Fruit fly (Drosophila melanogaster) whole organism, embryonic: ENCODE measurements around the gene CG9518.

Source experiments
- Bgb ChIP-seq: fragments of 200-800 bp; sonication (Bioruptor generic); IDR thresholded peaks from 2 replicates; pipeline ENCODE4 v1.3.6; 2022; ENCODE audit warnings: missing biosample characterization, missing genetic modification characterization; ENCODE audit not compliant: partially characterized antibody
- CG10209 ChIP-seq: fragments of 200-800 bp; sonication (Bioruptor generic); optimal IDR thresholded peaks from 3 replicates; lab custom pipeline; 2017; ENCODE audit warnings: missing biosample characterization, mild to moderate bottlenecking, missing genetic modification characterization, missing genetic modification reagents
- CG10543 ChIP-seq: fragments of 200-800 bp; sonication (Bioruptor generic); optimal IDR thresholded peaks from 3 replicates; lab custom pipeline; 2017; ENCODE audit warnings: missing biosample characterization, mild to moderate bottlenecking, missing genetic modification characterization, moderate library complexity
- CG13894 ChIP-seq: fragments of 200-800 bp; sonication (Bioruptor generic); optimal IDR thresholded peaks from 3 replicates; lab custom pipeline; 2018; ENCODE audit warnings: missing biosample characterization, mild to moderate bottlenecking, missing genetic modification characterization, moderate library complexity
- CG14014 ChIP-seq: fragments of 200-800 bp; sonication (Bioruptor generic); IDR thresholded peaks from 2 replicates; pipeline ENCODE4 v1.3.6; 2022; ENCODE audit warnings: missing biosample characterization, missing genetic modification characterization
- CG1603 ChIP-seq: fragments of 200-800 bp; sonication (Bioruptor generic); optimal IDR thresholded peaks from 2 replicates; lab custom pipeline; 2019; ENCODE audit warnings: missing biosample characterization, mild to moderate bottlenecking, missing genetic modification characterization, moderate library complexity
- CG17385 ChIP-seq: fragments of 200-800 bp; sonication (Bioruptor generic); optimal IDR thresholded peaks from 3 replicates; lab custom pipeline; 2018; ENCODE audit warnings: missing biosample characterization, mild to moderate bottlenecking, missing genetic modification characterization
- CG17612 ChIP-seq: fragments of 200-800 bp; sonication (Bioruptor generic); IDR thresholded peaks from 2 replicates; pipeline ENCODE4 v1.3.6; 2022; ENCODE audit warnings: missing biosample characterization, missing genetic modification characterization
- CG2116 ChIP-seq: fragments of 200-800 bp; sonication (Bioruptor generic); optimal IDR thresholded peaks from 3 replicates; lab custom pipeline; 2018; ENCODE audit warnings: missing biosample characterization, mild to moderate bottlenecking, missing genetic modification characterization
- CG3281 ChIP-seq: fragments of 200-800 bp; sonication (Bioruptor generic); optimal IDR thresholded peaks from 3 replicates; lab custom pipeline; 2017; ENCODE audit warnings: missing biosample characterization, mild to moderate bottlenecking, missing genetic modification characterization
- CG3995 ChIP-seq: fragments of 200-800 bp; sonication (Bioruptor generic); optimal IDR thresholded peaks from 3 replicates; lab custom pipeline; 2016; ENCODE audit warnings: missing biosample characterization, missing genetic modification characterization
- CG42726 ChIP-seq: fragments of 200-800 bp; sonication (Bioruptor generic); IDR thresholded peaks from 2 replicates; pipeline ENCODE4 v1.3.6; 2022; ENCODE audit warnings: missing biosample characterization, missing genetic modification characterization; ENCODE audit not compliant: partially characterized antibody
- CG5180 ChIP-seq: fragments of 200-800 bp; sonication (Bioruptor generic); optimal IDR thresholded peaks from 3 replicates; lab custom pipeline; 2017; ENCODE audit warnings: missing biosample characterization, missing genetic modification characterization, mild to moderate bottlenecking, moderate library complexity, missing genetic modification reagents
- CG7987 ChIP-seq: fragments of 200-800 bp; sonication (Bioruptor generic); optimal IDR thresholded peaks from 2 replicates; lab custom pipeline; 2018; ENCODE audit warnings: missing biosample characterization, mild to moderate bottlenecking, missing genetic modification characterization, moderate library complexity
- CG9932 ChIP-seq: fragments of 200-800 bp; sonication (Bioruptor generic); IDR thresholded peaks from 2 replicates; pipeline ENCODE4 v1.3.6; 2022; ENCODE audit warnings: missing biosample characterization, missing genetic modification characterization
- CTCF ChIP-seq: fragments of 200-800 bp; sonication (Bioruptor generic); optimal IDR thresholded peaks from 2 replicates; lab custom pipeline; 2017; ENCODE audit warnings: missing biosample characterization, mild to moderate bottlenecking, missing genetic modification characterization, moderate library complexity
- Dfd ChIP-seq, 2 experiments: fragments of >200 bp; optimal IDR thresholded peaks; 2 replicates each; lab custom pipeline; 2017; ENCODE audit warnings: missing biosample characterization in 2 of 2, missing genetic modification characterization in 2 of 2
- Drgx ChIP-seq: fragments of 200-800 bp; sonication (Bioruptor generic); IDR thresholded peaks from 2 replicates; pipeline ENCODE4 v1.3.6; 2022; ENCODE audit warnings: missing biosample characterization, missing genetic modification characterization
- E2f1 ChIP-seq: fragments of 200-800 bp; sonication (Bioruptor generic); IDR thresholded peaks from 2 replicates; pipeline ENCODE4 v1.3.6; 2022; ENCODE audit warnings: missing biosample characterization, missing genetic modification characterization
- Ets65A ChIP-seq: fragments of 200-800 bp; sonication (Bioruptor generic); peaks from one replicate; lab custom pipeline; 2016; ENCODE audit warnings: missing biosample characterization, missing genetic modification characterization
- Hmx ChIP-seq: fragments of 200-800 bp; sonication (Bioruptor generic); optimal IDR thresholded peaks from 2 replicates; lab custom pipeline; 2016; ENCODE audit warnings: missing biosample characterization, missing genetic modification characterization
- Hsf ChIP-seq: fragments of 200-800 bp; sonication (Bioruptor generic); optimal IDR thresholded peaks from 3 replicates; lab custom pipeline; 2016; ENCODE audit warnings: missing biosample characterization, missing genetic modification characterization
- Med ChIP-seq: fragments of 200-800 bp; sonication (Bioruptor generic); peaks from one replicate; lab custom pipeline; 2016; ENCODE audit warnings: missing biosample characterization, missing genetic modification characterization, mild to moderate bottlenecking, inconsistent platforms, moderate library complexity
- NFAT ChIP-seq: fragments of 200-800 bp; sonication (Bioruptor generic); IDR thresholded peaks from 2 replicates; pipeline ENCODE4 v1.3.6; 2022; ENCODE audit warnings: missing biosample characterization, missing genetic modification characterization
- Optix ChIP-seq: fragments of 200-800 bp; sonication (Bioruptor generic); IDR thresholded peaks from 3 replicates; pipeline ENCODE4 v1.3.6; 2022; ENCODE audit warnings: missing biosample characterization, missing genetic modification characterization
- Sin3A ChIP-seq: fragments of >200 bp; optimal IDR thresholded peaks from 2 replicates; lab custom pipeline; 2018
- TFAM ChIP-seq: fragments of 200-800 bp; sonication (Bioruptor generic); optimal IDR thresholded peaks from 2 replicates; lab custom pipeline; 2017; ENCODE audit warnings: missing biosample characterization, missing genetic modification characterization, inconsistent platforms
- YL-1 ChIP-seq: fragments of 200-800 bp; sonication (Bioruptor generic); optimal IDR thresholded peaks from 3 replicates; lab custom pipeline; 2017; ENCODE audit warnings: missing biosample characterization, mild to moderate bottlenecking, missing genetic modification characterization
- ac ChIP-seq: fragments of 200-800 bp; sonication (Bioruptor generic); optimal IDR thresholded peaks from 3 replicates; lab custom pipeline; 2017; ENCODE audit warnings: missing biosample characterization, mild to moderate bottlenecking, missing genetic modification characterization
- al ChIP-seq: fragments of 200-800 bp; sonication (Bioruptor generic); IDR thresholded peaks from 2 replicates; pipeline ENCODE4 v1.3.6; 2022; ENCODE audit warnings: missing biosample characterization, missing genetic modification characterization
- ash1 ChIP-seq: fragments of 200-800 bp; sonication (Bioruptor generic); optimal IDR thresholded peaks from 2 replicates; lab custom pipeline; 2018; ENCODE audit warnings: missing biosample characterization, mild to moderate bottlenecking, missing genetic modification characterization
- cas ChIP-seq: fragments of 200-800 bp; sonication (Bioruptor generic); IDR thresholded peaks from 2 replicates; pipeline ENCODE4 v1.3.6; 2022; ENCODE audit warnings: missing biosample characterization, missing genetic modification characterization
- crp ChIP-seq, 2 experiments: fragments of 200-800 bp; sonication (Bioruptor generic); optimal IDR thresholded peaks; 2 replicates in 1 of 2; 3 replicates in 1 of 2; lab custom pipeline; 2017; ENCODE audit warnings: missing biosample characterization in 2 of 2, missing genetic modification characterization in 2 of 2, mild to moderate bottlenecking in 1 of 2, moderate library complexity in 1 of 2
- dpn ChIP-seq, 2 experiments: fragments of 200-800 bp; sonication (Bioruptor generic); optimal IDR thresholded peaks; 3 replicates each; lab custom pipeline; 2016; ENCODE audit warnings: missing biosample characterization in 2 of 2, missing genetic modification characterization in 2 of 2
- gfzf ChIP-seq: fragments of 200-800 bp; sonication (Bioruptor generic); optimal IDR thresholded peaks from 2 replicates; lab custom pipeline; 2016; ENCODE audit warnings: missing biosample characterization, mild to moderate bottlenecking, missing genetic modification characterization, moderate library complexity
- gro ChIP-seq: fragments of 200-800 bp; sonication (Bioruptor generic); optimal IDR thresholded peaks from 2 replicates; lab custom pipeline; 2016; ENCODE audit warnings: missing biosample characterization, missing genetic modification characterization
- hb ChIP-seq: fragments of 200-800 bp; sonication (Bioruptor generic); IDR thresholded peaks from 3 replicates; pipeline ENCODE4 v1.3.6; 2022; ENCODE audit warnings: missing biosample characterization, missing genetic modification characterization; ENCODE audit not compliant: partially characterized antibody
- inv ChIP-seq: fragments of 200-800 bp; sonication (Bioruptor generic); IDR thresholded peaks from 2 replicates; pipeline ENCODE4 v1.3.6; 2022; ENCODE audit warnings: missing biosample characterization, missing genetic modification characterization; ENCODE audit not compliant: partially characterized antibody
- jigr1 ChIP-seq: fragments of 200-800 bp; sonication (Bioruptor generic); IDR thresholded peaks from 3 replicates; pipeline ENCODE4 v1.3.6; 2022; ENCODE audit warnings: missing biosample characterization, missing genetic modification characterization
- jing ChIP-seq: fragments of 200-800 bp; sonication (Bioruptor generic); optimal IDR thresholded peaks from 2 replicates; lab custom pipeline; 2018; ENCODE audit warnings: missing biosample characterization, mild to moderate bottlenecking, missing genetic modification characterization
- kah ChIP-seq: fragments of 200-800 bp; sonication (Bioruptor generic); optimal IDR thresholded peaks from 2 replicates; lab custom pipeline; 2018; ENCODE audit warnings: missing biosample characterization, mild to moderate bottlenecking, missing genetic modification characterization
- lilli ChIP-seq: fragments of 200-800 bp; sonication (Bioruptor generic); optimal IDR thresholded peaks from 3 replicates; lab custom pipeline; 2016; ENCODE audit warnings: missing biosample characterization, missing genetic modification characterization
- nau ChIP-seq: fragments of 200-800 bp; sonication (Bioruptor generic); optimal IDR thresholded peaks from 3 replicates; lab custom pipeline; 2017; ENCODE audit warnings: missing biosample characterization, mild to moderate bottlenecking, missing genetic modification characterization, missing genetic modification reagents
- nom ChIP-seq: fragments of 200-800 bp; sonication (Bioruptor generic); optimal IDR thresholded peaks from 2 replicates; lab custom pipeline; 2017; ENCODE audit warnings: missing biosample characterization, missing genetic modification characterization, mild to moderate bottlenecking, moderate library complexity, missing genetic modification reagents
- org-1 ChIP-seq: fragments of 200-800 bp; sonication (Bioruptor generic); optimal IDR thresholded peaks from 2 replicates; lab custom pipeline; 2017; ENCODE audit warnings: missing biosample characterization, missing genetic modification characterization
- prd ChIP-seq, 3 experiments: fragments of >200 bp in 2 of 3; fragments of 200-800 bp in 1 of 3; sonication (Bioruptor generic) in 1 of 3; optimal IDR thresholded peaks in 2 of 3; IDR thresholded peaks in 1 of 3; 2 replicates in 2 of 3; 3 replicates in 1 of 3; pipeline versions ENCODE4 v1.3.6 to Lab custom; 2017 to 2022; ENCODE audit warnings: missing biosample characterization in 1 of 3, missing genetic modification characterization in 1 of 3
- tna ChIP-seq: fragments of 200-800 bp; sonication (Bioruptor generic); IDR thresholded peaks from 2 replicates; pipeline ENCODE4 v1.3.6; 2022; ENCODE audit warnings: missing biosample characterization, missing genetic modification characterization; ENCODE audit not compliant: partially characterized antibody
- vnd ChIP-seq: fragments of 200-800 bp; sonication (Bioruptor generic); IDR thresholded peaks from 3 replicates; pipeline ENCODE4 v1.3.6; 2022; ENCODE audit warnings: missing biosample characterization, missing genetic modification characterization; ENCODE audit not compliant: partially characterized antibody
- wdn ChIP-seq: fragments of 200-800 bp; sonication (Bioruptor generic); IDR thresholded peaks from 2 replicates; pipeline ENCODE4 v1.3.6; 2022; ENCODE audit warnings: missing biosample characterization, missing genetic modification characterization

CG9518 gene

DNA sequence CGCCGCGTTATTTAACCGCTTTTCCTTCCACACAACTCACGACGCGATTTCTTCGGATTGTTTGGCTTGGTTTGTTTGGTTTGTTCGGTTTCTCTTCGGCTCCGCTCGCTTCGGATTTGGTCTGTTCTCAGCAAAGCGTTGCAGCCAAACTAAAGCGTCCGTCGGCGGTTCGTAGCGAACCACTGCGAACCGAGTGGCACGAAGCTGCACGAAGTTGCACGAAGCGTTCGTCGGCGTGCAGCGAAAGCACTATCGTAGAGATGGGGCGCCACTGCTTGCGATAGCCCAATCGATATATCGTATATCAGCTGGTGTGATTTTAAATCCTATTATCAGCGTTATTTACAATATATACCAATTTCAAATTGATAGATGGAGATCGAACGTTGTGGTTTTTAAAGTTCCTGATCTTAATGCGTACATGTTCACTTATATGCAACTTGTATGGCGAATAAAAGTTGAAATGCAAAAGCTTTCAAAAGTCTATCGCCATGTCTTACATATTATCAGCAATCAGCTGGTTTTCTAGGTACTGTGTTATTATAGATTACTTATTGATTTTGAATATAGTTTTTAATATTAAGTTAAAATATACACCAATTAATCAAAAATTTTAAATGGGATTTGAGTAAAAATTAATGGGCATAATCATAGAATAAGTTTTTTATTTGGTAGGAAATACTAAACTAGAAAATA is 44.9 kb downstream of the CG9518 start, which contains the start of gene rut (continued):
- TF ChIP-seq ash1 (GFP tag; lab: Kevin White, UChicago) (no peak), NFAT (GFP tag; lab: Robert Waterston, UW) (peak; percentile 39; the same call in 1 of the 2 replicates), jigr1 (no peak), nom (peak; percentile 11), gfzf (GFP tag; lab: Kevin White, UChicago) (peak; percentile 45), tna (GFP tag; lab: Robert Waterston, UW) (peak; percentile 93), Ets65A (GFP tag; lab: Kevin White, UChicago) (peak; percentile 96), TFAM (no peak), lilli (GFP tag; lab: Kevin White, UChicago) (no peak), CG7987 (GFP tag; lab: Kevin White, UChicago) (peak; percentile 3), crp (GFP tag; optimal IDR thresholded peaks at IDR 0.05; lab: Kevin White, UChicago) (peak in 1 of 2 experiments; percentile 87), dpn (GFP tag; optimal IDR thresholded peaks at IDR 0.05; lab: Kevin White, UChicago) (no peak), CTCF (peak; percentile 17), ac (no peak), Dfd (GFP tag; optimal IDR thresholded peaks at IDR 0.05; lab: Kevin White, UChicago) (no peak), CG42726 (GFP tag; lab: Robert Waterston, UW) (peak; percentile 96), CG3995 (GFP tag; lab: Kevin White, UChicago) (peak; percentile 84), al (GFP tag; lab: Robert Waterston, UW) (0 out of 2 replicates have a peak, but pooled peaks have one; percentile 9), CG1603 (peak; percentile 36), CG17612 (no peak), CG9932 (GFP tag; lab: Robert Waterston, UW) (peak; percentile 78), inv (GFP tag; lab: Robert Waterston, UW) (peak; percentile 97), org-1 (GFP tag; lab: Kevin White, UChicago) (no peak), Optix (GFP tag; lab: Robert Waterston, UW) (0 out of 3 replicates have a peak, but pooled peaks have one; percentile 10), YL-1 (GFP tag; lab: Kevin White, UChicago) (peak; percentile 4), vnd (GFP tag; lab: Robert Waterston, UW) (peak; percentile 95), CG17385 (GFP tag; lab: Kevin White, UChicago) (no peak), Sin3A (lab: Kevin White, UChicago) (no peak), nau (GFP tag; lab: Kevin White, UChicago) (no peak), prd (optimal IDR thresholded peaks at IDR 0.05; lab: Kevin White, UChicago) (no peak), prd (GFP tag; IDR thresholded peaks at IDR 0.05; lab: Robert Waterston, UW) (no peak), Med (GFP tag; lab: Kevin White, UChicago) (peak; percentile 89), CG10209 (GFP tag; lab: Kevin White, UChicago) (no peak), Hmx (GFP tag; lab: Kevin White, UChicago) (no peak), cas (GFP tag; lab: Robert Waterston, UW) (no peak), CG5180 (peak; percentile 97), E2f1 (GFP tag; lab: Robert Waterston, UW) (no peak), CG3281 (GFP tag; lab: Kevin White, UChicago) (no peak), CG13894 (tag; lab: Kevin White, UChicago) (peak; percentile 20), Bgb (peak; percentile 98), wdn (GFP tag; lab: Robert Waterston, UW) (no peak), CG14014 (GFP tag; lab: Robert Waterston, UW) (peak; percentile 56; the same call in 1 of the 2 replicates), CG10543 (GFP tag; lab: Kevin White, UChicago) (peak; percentile 55), CG2116 (GFP tag; lab: Kevin White, UChicago) (peak; percentile 17), Hsf (GFP tag; lab: Kevin White, UChicago) (no peak), Drgx (GFP tag; lab: Robert Waterston, UW) (peak; percentile 50), kah (no peak), jing (GFP tag; lab: Kevin White, UChicago) (peak; percentile 24), gro (peak; percentile 78), hb (GFP tag; lab: Robert Waterston, UW) (peak; percentile 95)
